Worm (Caenorhabditis elegans) whole organism, midembryonic: ENCODE results near the gene scd-1.

ENCODE experiments used
- T22C8.4 ChIP-seq: fragments of 200-800 bp; sonication (Bioruptor generic); IDR thresholded peaks from 2 replicates; pipeline ENCODE4 v1.3.6; 2022; ENCODE audit warnings: missing genetic modification characterization, missing compliant biosample characterization
- cog-1 ChIP-seq: sonication (generic microtip); optimal IDR thresholded peaks from 2 replicates; lab custom pipeline; 2016; ENCODE audit warnings: missing genetic modification characterization, missing compliant biosample characterization
- flt-1 ChIP-seq: fragments of 200-800 bp; sonication (Bioruptor generic); IDR thresholded peaks from 2 replicates; pipeline ENCODE4 v1.3.6; 2022; ENCODE audit warnings: missing genetic modification characterization, missing compliant biosample characterization
- med-1 ChIP-seq: sonication (generic microtip); optimal IDR thresholded peaks from 2 replicates; lab custom pipeline; 2017; ENCODE audit warnings: missing genetic modification characterization, mild to moderate bottlenecking, missing compliant biosample characterization, antibody characterized with exemption, missing genetic modification reagents; ENCODE audit not compliant: insufficient read depth
- ref-1 ChIP-seq: fragments of 200-800 bp; sonication (Bioruptor generic); conservative IDR thresholded peaks from 2 replicates; pipeline ENCODE4 v1.3.6; 2022; ENCODE audit warnings: missing genetic modification reagents, missing genetic modification characterization, missing compliant biosample characterization
- tab-1 ChIP-seq: fragments of 200-800 bp; sonication (Bioruptor generic); IDR thresholded peaks from 2 replicates; pipeline ENCODE4 v1.3.6; 2022; ENCODE audit warnings: missing genetic modification characterization, missing compliant biosample characterization
- ztf-23 ChIP-seq: fragments of 200-800 bp; sonication (Bioruptor generic); IDR thresholded peaks from 2 replicates; pipeline ENCODE4 v1.3.6; 2022; ENCODE audit warnings: missing genetic modification reagents, missing genetic modification characterization, missing compliant biosample characterization
- ztf-29 ChIP-seq: fragments of 200-800 bp; sonication (Bioruptor generic); IDR thresholded peaks from 2 replicates; pipeline ENCODE4 v1.3.6; 2022; ENCODE audit warnings: missing genetic modification reagents, missing genetic modification characterization, missing compliant biosample characterization

DNA sequence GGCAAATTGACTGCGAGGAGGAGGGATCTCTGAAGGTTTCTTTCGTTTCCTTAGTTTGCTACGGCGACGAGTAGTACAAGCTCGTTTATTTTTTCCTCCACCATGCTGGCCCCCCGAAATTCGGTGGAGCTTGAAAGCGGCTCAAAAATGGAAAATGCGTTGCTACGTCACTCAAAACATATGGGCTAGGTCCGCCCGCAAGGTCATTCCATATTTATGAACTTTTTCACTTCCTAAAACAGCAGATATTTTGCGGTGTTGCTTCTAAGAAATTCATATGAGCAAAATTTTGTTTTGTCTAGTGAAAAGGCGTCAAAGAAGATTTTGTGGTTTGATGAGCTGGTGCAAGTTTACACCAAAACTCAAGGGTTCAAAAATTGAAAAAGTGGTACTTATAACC lies 8.9 kb upstream of the scd-1 start:
- TF ChIP-seq cog-1 (tag; lab: Kevin White, UChicago) (no peak), T22C8.4 (GFP tag; lab: Robert Waterston, UW) (no peak), ztf-29 (GFP tag; lab: Robert Waterston, UW) (no peak), ref-1 (GFP tag; lab: Robert Waterston, UW) (no peak), flt-1 (GFP tag; lab: Robert Waterston, UW) (no peak), tab-1 (GFP tag; lab: Robert Waterston, UW) (no peak), ztf-23 (GFP tag; lab: Robert Waterston, UW) (no peak), med-1 (GFP tag; lab: Kevin White, UChicago) (no peak)
